Worm (Caenorhabditis elegans) whole organism, L1 larva: ENCODE data around the gene slfl-4.

ENCODE experiments used
- dpl-1 ChIP-seq, 3 experiments: fragments of 150-350 bp in 2 of 3; sonication (generic microtip) in 1 of 3; optimal IDR thresholded peaks; 2 replicates each; lab custom pipeline; 2014 to 2017; ENCODE audit warnings: missing biosample characterization in 3 of 3, missing genetic modification characterization in 3 of 3, missing genetic modification reagents in 3 of 3
- efl-1 ChIP-seq, 4 experiments: fragments of 150-350 bp; optimal IDR thresholded peaks in 3 of 4; peaks in 1 of 4; 1 replicate in 1 of 4; 2 replicates in 3 of 4; lab custom pipeline; 2014; ENCODE audit warnings: missing biosample characterization in 2 of 4, missing genetic modification characterization in 2 of 4, missing genetic modification reagents in 2 of 4
- lin-13 ChIP-seq: fragments of 150-350 bp; optimal IDR thresholded peaks from 2 replicates; lab custom pipeline; 2014; ENCODE audit warnings: missing biosample characterization, missing genetic modification reagents, missing genetic modification characterization
- lin-39 ChIP-seq: fragments of 150-350 bp; optimal IDR thresholded peaks from 2 replicates; lab custom pipeline; 2014; ENCODE audit warnings: missing biosample characterization, missing genetic modification reagents, missing genetic modification characterization
- nhr-28 ChIP-seq: fragments of 150-350 bp; optimal IDR thresholded peaks from 2 replicates; lab custom pipeline; 2014; ENCODE audit warnings: missing biosample characterization, missing genetic modification characterization
- nhr-47 ChIP-seq: sonication (generic microtip); optimal IDR thresholded peaks from 2 replicates; lab custom pipeline; 2016; ENCODE audit warnings: mild to moderate bottlenecking, missing genetic modification characterization, moderate library complexity, missing compliant biosample characterization
- nhr-77 ChIP-seq: fragments of 150-350 bp; optimal IDR thresholded peaks from 2 replicates; lab custom pipeline; 2014; ENCODE audit warnings: missing biosample characterization, missing genetic modification characterization
- tbx-2 ChIP-seq: sonication (generic microtip); optimal IDR thresholded peaks from 2 replicates; lab custom pipeline; 2016; ENCODE audit warnings: missing genetic modification characterization, missing compliant biosample characterization
- unc-130 ChIP-seq: fragments of 150-350 bp; optimal IDR thresholded peaks from 2 replicates; lab custom pipeline; 2017; ENCODE audit warnings: missing biosample characterization, missing genetic modification characterization, inconsistent platforms
- ztf-4 ChIP-seq: fragments of 150-350 bp; optimal IDR thresholded peaks from 2 replicates; lab custom pipeline; 2014; ENCODE audit warnings: missing biosample characterization, missing genetic modification characterization

- TF ChIP-seq lin-39 (tag; lab: Kevin White, UChicago) (no peak), ztf-4 (tag; lab: Kevin White, UChicago) (no peak), tbx-2 (no peak), nhr-47 (tag; lab: Kevin White, UChicago) (no peak), unc-130 (no peak), dpl-1 (GFP tag; optimal IDR thresholded peaks at IDR 0.05; lab: Kevin White, UChicago) (no peak), efl-1 (optimal IDR thresholded peaks at IDR 0.05; lab: Kevin White, UChicago) (no peak), efl-1 (GFP tag; optimal IDR thresholded peaks at IDR 0.05 in 1 of 2; lab: Kevin White, UChicago) (no peak), nhr-77 (no peak), nhr-28 (no peak), lin-13 (GFP tag; lab: Kevin White, UChicago) (no peak)
Observed at ce11 chrIV:5277752-5278151, 3.4 kb downstream of the slfl-4 start, which contains the start of gene F36H12.17.
